Fruit fly (Drosophila melanogaster) whole organism, prepupa: ENCODE data around the gene SPARC.

Experiments
- CG31627 ChIP-seq: fragments of 200-800 bp; sonication (Bioruptor generic); optimal IDR thresholded peaks from 3 replicates; lab custom pipeline; 2016; ENCODE audit warnings: missing biosample characterization, missing genetic modification characterization
- CG7368 ChIP-seq: fragments of 200-800 bp; sonication (Bioruptor generic); optimal IDR thresholded peaks from 3 replicates; lab custom pipeline; 2016; ENCODE audit warnings: missing biosample characterization, missing genetic modification characterization

DNA sequence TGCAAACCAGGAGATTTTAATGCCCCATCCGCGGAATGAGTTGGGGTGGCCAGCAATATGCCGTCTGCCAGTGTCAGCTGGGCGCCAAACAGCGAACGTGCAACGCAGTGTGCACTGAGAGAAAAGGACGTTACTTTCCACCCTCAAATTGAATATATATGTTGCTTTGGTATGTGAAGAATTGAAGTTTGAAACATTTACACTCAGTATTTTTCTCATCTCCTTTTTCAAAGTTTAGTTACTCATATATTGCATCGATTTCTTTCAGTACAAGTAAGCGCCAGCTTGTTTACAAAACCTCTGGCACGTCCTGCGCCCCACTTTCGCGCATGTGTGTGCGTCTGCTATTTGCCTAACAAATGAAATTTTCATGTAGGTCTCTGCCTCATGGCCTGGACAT is 12.6 kb downstream of the SPARC start:
- TF ChIP-seq CG7368 (GFP tag; lab: Kevin White, UChicago) = peak; percentile 20
- peak; percentile 41 for TF ChIP-seq CG31627 (GFP tag; lab: Kevin White, UChicago)
